Worm (Caenorhabditis elegans) whole organism, young adult: ENCODE measurements around the gene pcf-11.

Source experiments
- B0019.2 ChIP-seq: fragments of 200-800 bp; sonication (Bioruptor generic); conservative IDR thresholded peaks from 2 replicates; pipeline ENCODE4 v1.3.6; 2022; ENCODE audit warnings: missing genetic modification reagents, missing genetic modification characterization, missing compliant biosample characterization
- B0261.1 ChIP-seq: sonication (generic microtip); optimal IDR thresholded peaks from 2 replicates; lab custom pipeline; 2016; ENCODE audit warnings: mild to moderate bottlenecking, missing genetic modification characterization, moderate library complexity, missing compliant biosample characterization
- B0336.3 ChIP-seq: fragments of 200-800 bp; sonication (Bioruptor generic); IDR thresholded peaks from 2 replicates; pipeline ENCODE4 v1.3.6; 2022; ENCODE audit warnings: missing genetic modification characterization, missing compliant biosample characterization
- C06A6.2 ChIP-seq: fragments of 200-800 bp; sonication (Bioruptor generic); conservative IDR thresholded peaks from 2 replicates; pipeline ENCODE4 v1.3.6; 2022; ENCODE audit warnings: missing genetic modification characterization, missing compliant biosample characterization
- F23B12.7 ChIP-seq: sonication (generic microtip); optimal IDR thresholded peaks from 2 replicates; lab custom pipeline; 2017; ENCODE audit warnings: missing genetic modification characterization, mild to moderate bottlenecking, missing compliant biosample characterization, antibody characterized with exemption, moderate library complexity; ENCODE audit not compliant: insufficient read depth
- T26A5.8 ChIP-seq: sonication (generic microtip); optimal IDR thresholded peaks from 2 replicates; lab custom pipeline; 2016; ENCODE audit warnings: missing genetic modification characterization, missing compliant biosample characterization
- ZK185.1 ChIP-seq: sonication (generic microtip); optimal IDR thresholded peaks from 2 replicates; lab custom pipeline; 2016; ENCODE audit warnings: mild to moderate bottlenecking, missing genetic modification characterization, missing compliant biosample characterization; ENCODE audit not compliant: poor library complexity, severe bottlenecking
- ama-1 ChIP-seq, 3 experiments: fragments of 150-350 bp in 1 of 3; sonication (generic microtip) in 2 of 3; optimal IDR thresholded peaks; 2 replicates each; lab custom pipeline; 2014 to 2018; ENCODE audit warnings: missing biosample characterization in 2 of 3, missing genetic modification characterization in 2 of 3, missing genetic modification reagents in 2 of 3
- attf-3 ChIP-seq: fragments of 200-800 bp; sonication (Bioruptor generic); conservative IDR thresholded peaks from 2 replicates; pipeline ENCODE4 v1.3.6; 2022; ENCODE audit warnings: missing genetic modification reagents, missing genetic modification characterization, missing compliant biosample characterization
- bed-1 ChIP-seq: fragments of 200-800 bp; sonication (Bioruptor generic); IDR thresholded peaks from 2 replicates; pipeline ENCODE4 v1.3.6; 2022; ENCODE audit warnings: missing genetic modification reagents, missing genetic modification characterization, missing compliant biosample characterization
- ccch-3 ChIP-seq: fragments of 200-800 bp; sonication (Bioruptor generic); optimal IDR thresholded peaks from 2 replicates; lab custom pipeline; 2018; ENCODE audit warnings: mild to moderate bottlenecking, missing genetic modification characterization, missing compliant biosample characterization
- ceh-40 ChIP-seq: fragments of 200-800 bp; sonication (Bioruptor generic); IDR thresholded peaks from 2 replicates; pipeline ENCODE4 v1.3.6; 2022; ENCODE audit warnings: missing genetic modification characterization, missing compliant biosample characterization
- ceh-79 ChIP-seq: sonication (generic microtip); optimal IDR thresholded peaks from 2 replicates; lab custom pipeline; 2017; ENCODE audit warnings: mild to moderate bottlenecking, missing genetic modification characterization, missing compliant biosample characterization
- ekl-4 ChIP-seq: fragments of 200-800 bp; sonication (Bioruptor generic); IDR thresholded peaks from 2 replicates; pipeline ENCODE4 v1.3.6; 2022; ENCODE audit warnings: missing genetic modification reagents, missing genetic modification characterization, missing compliant biosample characterization
- him-1 ChIP-seq: sonication (generic microtip); optimal IDR thresholded peaks from 2 replicates; lab custom pipeline; 2016; ENCODE audit warnings: missing genotype, missing genetic modification reagents, missing genetic modification characterization, missing compliant biosample characterization
- hmg-20 ChIP-seq: fragments of 200-800 bp; sonication (Bioruptor generic); IDR thresholded peaks from 2 replicates; pipeline ENCODE4 v1.3.6; 2022; ENCODE audit warnings: missing genetic modification reagents, missing genetic modification characterization, missing compliant biosample characterization
- hrde-1 ChIP-seq: sonication (generic microtip); optimal IDR thresholded peaks from 2 replicates; lab custom pipeline; 2016; ENCODE audit warnings: missing genetic modification characterization, mild to moderate bottlenecking, missing compliant biosample characterization, moderate library complexity, missing genotype, missing genetic modification reagents, borderline replicate concordance
- lin-54 ChIP-seq: fragments of 200-800 bp; sonication (Bioruptor generic); optimal IDR thresholded peaks from 2 replicates; lab custom pipeline; 2018; ENCODE audit warnings: mild to moderate bottlenecking, missing genetic modification characterization, missing compliant biosample characterization
- madf-3 ChIP-seq: fragments of 200-800 bp; sonication (Bioruptor generic); IDR thresholded peaks from 2 replicates; pipeline ENCODE4 v1.3.6; 2022; ENCODE audit warnings: missing genetic modification reagents, missing genetic modification characterization, missing compliant biosample characterization
- madf-6 ChIP-seq: fragments of 200-800 bp; sonication (Bioruptor generic); IDR thresholded peaks from 2 replicates; pipeline ENCODE4 v1.3.6; 2022; ENCODE audit warnings: missing genetic modification reagents, missing genetic modification characterization, missing compliant biosample characterization
- madf-8 ChIP-seq: fragments of 200-800 bp; sonication (Bioruptor generic); conservative IDR thresholded peaks from 2 replicates; pipeline ENCODE4 v1.3.6; 2022; ENCODE audit warnings: missing genetic modification reagents, missing genetic modification characterization, missing compliant biosample characterization
- nfya-2 ChIP-seq: fragments of 200-800 bp; sonication (Bioruptor generic); IDR thresholded peaks from 2 replicates; pipeline ENCODE4 v1.3.6; 2022; ENCODE audit warnings: missing genetic modification reagents, missing genetic modification characterization, missing compliant biosample characterization
- nfyb-1 ChIP-seq: fragments of 200-800 bp; sonication (Bioruptor generic); IDR thresholded peaks from 2 replicates; pipeline ENCODE4 v1.3.6; 2022; ENCODE audit warnings: missing genetic modification reagents, missing genetic modification characterization, missing compliant biosample characterization
- nhr-27 ChIP-seq: fragments of 200-800 bp; sonication (Bioruptor generic); optimal IDR thresholded peaks from 2 replicates; lab custom pipeline; 2018; ENCODE audit warnings: mild to moderate bottlenecking, missing genetic modification characterization, moderate library complexity, missing compliant biosample characterization
- repo-1 ChIP-seq: sonication (generic microtip); optimal IDR thresholded peaks from 2 replicates; lab custom pipeline; 2017; ENCODE audit warnings: mild to moderate bottlenecking, missing genetic modification characterization, missing compliant biosample characterization
- rpc-1 ChIP-seq, 2 experiments: fragments of 150-350 bp in 1 of 2; sonication (generic microtip) in 1 of 2; optimal IDR thresholded peaks; 2 replicates each; lab custom pipeline; 2014 to 2018; ENCODE audit warnings: missing biosample characterization in 1 of 2, missing genetic modification characterization in 1 of 2, missing genetic modification reagents in 1 of 2, missing genotype in 1 of 2
- snpc-4 ChIP-seq, 5 experiments: fragments of 150-350 bp in 1 of 5; sonication (generic microtip) in 4 of 5; optimal IDR thresholded peaks; 2 replicates each; lab custom pipeline; 2014 to 2018; ENCODE audit warnings: missing genetic modification characterization in 5 of 5, missing biosample characterization in 3 of 5, antibody characterized with exemption in 2 of 5, mild to moderate bottlenecking in 2 of 5, missing compliant biosample characterization in 2 of 5, missing genotype in 2 of 5, moderate library complexity in 2 of 5, missing genetic modification reagents in 1 of 5
- tbp1 ChIP-seq: fragments of 200-800 bp; sonication (Bioruptor generic); optimal IDR thresholded peaks from 2 replicates; lab custom pipeline; 2018; ENCODE audit warnings: mild to moderate bottlenecking, missing genetic modification characterization, missing compliant biosample characterization
- tbx-9 ChIP-seq: sonication (generic microtip); optimal IDR thresholded peaks from 2 replicates; lab custom pipeline; 2016; ENCODE audit warnings: borderline replicate concordance, missing genetic modification characterization, inconsistent platforms, missing compliant biosample characterization
- unc-130 ChIP-seq: sonication (generic microtip); optimal IDR thresholded peaks from 2 replicates; lab custom pipeline; 2016; ENCODE audit warnings: missing genetic modification reagents, missing genetic modification characterization, missing compliant biosample characterization
- xnd-1 ChIP-seq: sonication (generic microtip); optimal IDR thresholded peaks from 2 replicates; lab custom pipeline; 2016; ENCODE audit warnings: missing genotype, missing genetic modification reagents, missing genetic modification characterization, missing compliant biosample characterization
- ztf-22 ChIP-seq: fragments of 200-800 bp; sonication (Bioruptor generic); optimal IDR thresholded peaks from 2 replicates; lab custom pipeline; 2018; ENCODE audit warnings: mild to moderate bottlenecking, missing genetic modification characterization, moderate library complexity, missing compliant biosample characterization
- ztf-25 ChIP-seq: fragments of 200-800 bp; sonication (Bioruptor generic); IDR thresholded peaks from 2 replicates; pipeline ENCODE4 v1.3.6; 2022; ENCODE audit warnings: missing genetic modification reagents, missing genetic modification characterization, missing compliant biosample characterization
- ztf-28 ChIP-seq: fragments of 200-800 bp; sonication (Bioruptor generic); IDR thresholded peaks from 2 replicates; pipeline ENCODE4 v1.3.6; 2022; ENCODE audit warnings: missing genetic modification reagents, missing genetic modification characterization, missing compliant biosample characterization

pcf-11 gene

ce11 chrIII:5008730-5009129 lies 16.0 kb upstream of the pcf-11 start, which contains the start of gene R144.11:
TSS of gene R144.11 (minus strand) at chrIII:5008830.
- no peak for TF ChIP-seq ZK185.1 (tag; lab: Kevin White, UChicago)
- no peak for TF ChIP-seq rpc-1 (optimal IDR thresholded peaks at IDR 0.05; lab: Kevin White, UChicago)
- TF ChIP-seq rpc-1 (tag; optimal IDR thresholded peaks at IDR 0.05; lab: Kevin White, UChicago) = no peak
- TF ChIP-seq repo-1 (tag; lab: Kevin White, UChicago) = no peak
- TF ChIP-seq madf-6 (GFP tag; lab: Robert Waterston, UW) = 0 out of 2 replicates have a peak, but pooled peaks have one; percentile 7
- TF ChIP-seq B0336.3 (GFP tag; lab: Robert Waterston, UW) = 0 out of 2 replicates have a peak, but pooled peaks have one; percentile 11
- 0 out of 2 replicates have a peak, but pooled peaks have one; percentile 30 for TF ChIP-seq bed-1 (GFP tag; lab: Robert Waterston, UW)
- TF ChIP-seq attf-3 (GFP tag; lab: Robert Waterston, UW) = no peak

DNA sequence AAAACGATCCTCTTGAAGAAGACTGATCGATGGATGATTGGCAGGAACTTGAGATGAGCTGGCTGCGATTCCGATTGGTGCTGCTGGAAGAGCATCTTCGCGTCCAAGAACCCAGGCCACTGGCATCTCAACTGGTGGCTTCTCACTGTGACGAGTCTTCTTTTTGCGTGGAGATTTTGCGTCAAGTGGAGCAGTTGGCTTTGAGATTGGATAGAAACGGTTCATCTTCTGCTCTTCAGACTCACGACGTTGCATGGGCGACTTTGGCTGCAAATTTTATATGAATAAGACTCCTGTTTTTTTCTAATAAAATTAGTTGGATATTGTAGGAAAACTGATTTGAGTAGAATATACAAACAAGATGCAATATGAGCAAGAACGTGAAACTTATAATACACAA lies 14.0 kb upstream of the pcf-11 start:
- TF ChIP-seq madf-3 (GFP tag; lab: Robert Waterston, UW) = no peak
- no peak for TF ChIP-seq hrde-1 (tag; lab: Kevin White, UChicago)
- no peak for TF ChIP-seq ceh-40 (GFP tag; lab: Robert Waterston, UW)
- TF ChIP-seq ceh-79 = no peak
- TF ChIP-seq ama-1 (optimal IDR thresholded peaks at IDR 0.05; lab: Kevin White, UChicago) = no peak
- no peak for TF ChIP-seq ama-1 (GFP tag; optimal IDR thresholded peaks at IDR 0.05; lab: Kevin White, UChicago)
- TF ChIP-seq ztf-28 (GFP tag; lab: Robert Waterston, UW) = no peak
- no peak for TF ChIP-seq snpc-4 (GFP tag; optimal IDR thresholded peaks at IDR 0.05; lab: Kevin White, UChicago)
- no peak for TF ChIP-seq snpc-4 (tag; optimal IDR thresholded peaks at IDR 0.05; lab: Kevin White, UChicago)
- TF ChIP-seq C06A6.2 (GFP tag; lab: Robert Waterston, UW) = no peak
- TF ChIP-seq nfyb-1 (GFP tag; lab: Robert Waterston, UW) = no peak
- TF ChIP-seq xnd-1 = no peak
- TF ChIP-seq him-1 = no peak
- TF ChIP-seq ekl-4 (GFP tag; lab: Robert Waterston, UW) = no peak
- no peak for TF ChIP-seq nhr-27

DNA sequence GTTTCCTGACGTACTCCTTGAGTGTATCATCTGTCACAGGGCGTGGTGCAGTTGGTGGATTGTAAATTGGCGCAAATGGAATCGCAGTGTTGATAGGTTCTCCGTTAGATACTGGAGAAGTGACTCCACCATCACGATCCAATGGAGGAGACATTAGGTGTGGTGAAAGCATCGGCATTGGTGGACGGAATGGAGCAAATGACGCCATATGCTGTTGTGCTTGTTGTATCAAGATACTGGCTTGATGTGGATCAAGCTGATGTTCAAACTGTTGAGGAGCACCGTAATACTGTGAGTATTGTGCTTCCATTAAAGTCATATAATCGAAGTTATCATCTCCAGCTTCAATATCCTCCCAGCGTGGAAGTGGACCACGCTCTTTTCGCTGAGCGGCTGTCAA lies 12.3 kb upstream of the pcf-11 start:
- TF ChIP-seq B0261.1 (tag; lab: Kevin White, UChicago) (no peak), C06A6.2 (GFP tag; lab: Robert Waterston, UW) (no peak), tbx-9 (tag; lab: Kevin White, UChicago) (no peak), ceh-40 (GFP tag; lab: Robert Waterston, UW) (no peak), ccch-3 (GFP tag; lab: Kevin White, UChicago) (no peak), ztf-22 (GFP tag; lab: Kevin White, UChicago) (no peak), madf-8 (GFP tag; lab: Robert Waterston, UW) (no peak), F23B12.7 (no peak), nhr-27 (no peak), unc-130 (GFP tag; lab: Kevin White, UChicago) (no peak), lin-54 (GFP tag; lab: Kevin White, UChicago) (no peak), B0019.2 (no peak), T26A5.8 (tag; lab: Kevin White, UChicago) (no peak), nfya-2 (GFP tag; lab: Robert Waterston, UW) (no peak), ztf-25 (GFP tag; lab: Robert Waterston, UW) (no peak), tbp1 (no peak), hmg-20 (GFP tag; lab: Robert Waterston, UW) (no peak)
